Fruit fly (Drosophila melanogaster) whole organism, embryonic: Measurements from ENCODE around the gene CG14454.

Source experiments
- Ada2b ChIP-seq: fragments of 200-800 bp; sonication (Bioruptor generic); IDR thresholded peaks from 2 replicates; pipeline ENCODE4 v1.3.6; 2022; ENCODE audit warnings: missing biosample characterization, missing genetic modification characterization
- Atf3 ChIP-seq: fragments of 200-800 bp; sonication (Bioruptor generic); optimal IDR thresholded peaks from 3 replicates; lab custom pipeline; 2016; ENCODE audit warnings: missing biosample characterization, missing genetic modification characterization
- Bgb ChIP-seq: fragments of 200-800 bp; sonication (Bioruptor generic); IDR thresholded peaks from 2 replicates; pipeline ENCODE4 v1.3.6; 2022; ENCODE audit warnings: missing biosample characterization, missing genetic modification characterization; ENCODE audit not compliant: partially characterized antibody
- CG1024 ChIP-seq: fragments of 200-800 bp; sonication (Bioruptor generic); IDR thresholded peaks from 2 replicates; pipeline ENCODE4 v1.3.6; 2022; ENCODE audit warnings: missing biosample characterization, missing genetic modification characterization
- CG11085 ChIP-seq: fragments of 200-800 bp; sonication (Bioruptor generic); IDR thresholded peaks from 2 replicates; pipeline ENCODE4 v1.3.6; 2022; ENCODE audit warnings: missing biosample characterization, missing genetic modification characterization
- CG12071 ChIP-seq: fragments of 200-800 bp; sonication (Bioruptor generic); optimal IDR thresholded peaks from 3 replicates; lab custom pipeline; 2018; ENCODE audit warnings: missing biosample characterization, mild to moderate bottlenecking, missing genetic modification characterization
- CG12744 ChIP-seq: fragments of 200-800 bp; sonication (Bioruptor generic); optimal IDR thresholded peaks from 2 replicates; lab custom pipeline; 2016; ENCODE audit warnings: missing biosample characterization, missing genetic modification characterization
- CG14014 ChIP-seq: fragments of 200-800 bp; sonication (Bioruptor generic); IDR thresholded peaks from 2 replicates; pipeline ENCODE4 v1.3.6; 2022; ENCODE audit warnings: missing biosample characterization, missing genetic modification characterization
- CG15073 ChIP-seq: fragments of 200-800 bp; sonication (Bioruptor generic); optimal IDR thresholded peaks from 2 replicates; lab custom pipeline; 2016; ENCODE audit warnings: missing biosample characterization, missing genetic modification characterization
- CG15696 ChIP-seq: fragments of 200-800 bp; sonication (Bioruptor generic); optimal IDR thresholded peaks from 2 replicates; lab custom pipeline; 2019; ENCODE audit warnings: missing biosample characterization, mild to moderate bottlenecking, missing genetic modification characterization, moderate library complexity
- CG1602 ChIP-seq: fragments of 200-800 bp; sonication (Bioruptor generic); optimal IDR thresholded peaks from 3 replicates; lab custom pipeline; 2016; ENCODE audit warnings: missing biosample characterization, missing genetic modification characterization
- CG16863 ChIP-seq: fragments of 200-800 bp; sonication (Bioruptor generic); optimal IDR thresholded peaks from 3 replicates; lab custom pipeline; 2016; ENCODE audit warnings: missing biosample characterization, missing genetic modification characterization
- CG17359 ChIP-seq: fragments of 200-800 bp; sonication (Bioruptor generic); optimal IDR thresholded peaks from 3 replicates; lab custom pipeline; 2018; ENCODE audit warnings: missing biosample characterization, mild to moderate bottlenecking, missing genetic modification characterization, moderate library complexity
- CG18619 ChIP-seq: fragments of 200-800 bp; sonication (Bioruptor generic); optimal IDR thresholded peaks from 3 replicates; lab custom pipeline; 2017; ENCODE audit warnings: missing biosample characterization, mild to moderate bottlenecking, missing genetic modification characterization
- CG2199 ChIP-seq: fragments of 200-800 bp; sonication (Bioruptor generic); IDR thresholded peaks from 3 replicates; pipeline ENCODE4 v1.3.6; 2022; ENCODE audit warnings: missing biosample characterization, missing genetic modification characterization
- CG30020 ChIP-seq: fragments of 200-800 bp; optimal IDR thresholded peaks from 2 replicates; lab custom pipeline; 2019; ENCODE audit warnings: missing biosample characterization, mild to moderate bottlenecking, missing genetic modification characterization, moderate library complexity
- CG33213 ChIP-seq: fragments of 200-800 bp; sonication (Bioruptor generic); optimal IDR thresholded peaks from 3 replicates; lab custom pipeline; 2016; ENCODE audit warnings: missing biosample characterization, missing genetic modification characterization
- CG34422 ChIP-seq: fragments of 200-800 bp; sonication (Bioruptor generic); IDR thresholded peaks from 3 replicates; pipeline ENCODE4 v1.3.6; 2022; ENCODE audit warnings: missing biosample characterization, missing genetic modification characterization
- CG42726 ChIP-seq: fragments of 200-800 bp; sonication (Bioruptor generic); IDR thresholded peaks from 2 replicates; pipeline ENCODE4 v1.3.6; 2022; ENCODE audit warnings: missing biosample characterization, missing genetic modification characterization; ENCODE audit not compliant: partially characterized antibody
- CG4404 ChIP-seq: fragments of 200-800 bp; sonication (Bioruptor generic); IDR thresholded peaks from 2 replicates; pipeline ENCODE4 v1.3.6; 2022; ENCODE audit warnings: missing biosample characterization, missing genetic modification characterization
- CG7271 ChIP-seq: fragments of 200-800 bp; sonication (Bioruptor generic); optimal IDR thresholded peaks from 2 replicates; lab custom pipeline; 2018; ENCODE audit warnings: missing biosample characterization, mild to moderate bottlenecking, missing genetic modification characterization, moderate library complexity
- CG7556 ChIP-seq: fragments of 200-800 bp; sonication (Bioruptor generic); optimal IDR thresholded peaks from 2 replicates; lab custom pipeline; 2017; ENCODE audit warnings: missing biosample characterization, mild to moderate bottlenecking, missing genetic modification characterization
- CG9817 ChIP-seq: fragments of 200-800 bp; sonication (Bioruptor generic); optimal IDR thresholded peaks from 2 replicates; lab custom pipeline; 2018; ENCODE audit warnings: missing biosample characterization, mild to moderate bottlenecking, missing genetic modification characterization, moderate library complexity
- CHES-1-like ChIP-seq: fragments of 200-800 bp; sonication (Bioruptor generic); optimal IDR thresholded peaks from 2 replicates; lab custom pipeline; 2016; ENCODE audit warnings: missing biosample characterization, missing genetic modification characterization
- Deaf1 ChIP-seq: fragments of 200-800 bp; optimal IDR thresholded peaks from 3 replicates; lab custom pipeline; 2019; ENCODE audit warnings: missing biosample characterization, mild to moderate bottlenecking, missing genetic modification characterization, moderate library complexity
- Dip2 ChIP-seq: fragments of 200-800 bp; sonication (Bioruptor generic); IDR thresholded peaks from 2 replicates; pipeline ENCODE4 v1.3.6; 2022; ENCODE audit warnings: missing biosample characterization, missing genetic modification characterization
- Dll ChIP-seq: fragments of 200-800 bp; sonication (Bioruptor generic); IDR thresholded peaks from 4 replicates; pipeline ENCODE4 v1.3.6; 2022; ENCODE audit warnings: missing biosample characterization, missing genetic modification characterization; ENCODE audit not compliant: partially characterized antibody
- Drgx ChIP-seq: fragments of 200-800 bp; sonication (Bioruptor generic); IDR thresholded peaks from 2 replicates; pipeline ENCODE4 v1.3.6; 2022; ENCODE audit warnings: missing biosample characterization, missing genetic modification characterization
- E2f2 ChIP-seq: fragments of 200-800 bp; sonication (Bioruptor generic); IDR thresholded peaks from 2 replicates; pipeline ENCODE4 v1.3.6; 2022; ENCODE audit warnings: missing biosample characterization, missing genetic modification characterization
- Gsc ChIP-seq: fragments of 200-800 bp; sonication (Bioruptor generic); IDR thresholded peaks from 2 replicates; pipeline ENCODE4 v1.3.6; 2022; ENCODE audit warnings: missing biosample characterization, missing genetic modification characterization
- HLHmδ ChIP-seq: fragments of 200-800 bp; sonication (Bioruptor generic); optimal IDR thresholded peaks from 2 replicates; lab custom pipeline; 2018; ENCODE audit warnings: missing biosample characterization, mild to moderate bottlenecking, missing genetic modification characterization, moderate library complexity
- HmgZ ChIP-seq: fragments of 200-800 bp; sonication (Bioruptor generic); optimal IDR thresholded peaks from 2 replicates; lab custom pipeline; 2018; ENCODE audit warnings: missing biosample characterization, mild to moderate bottlenecking, missing genetic modification characterization
- Lhr ChIP-seq: fragments of 200-800 bp; sonication (Bioruptor generic); optimal IDR thresholded peaks from 3 replicates; lab custom pipeline; 2017; ENCODE audit warnings: mild to moderate bottlenecking, missing biosample characterization, missing genetic modification reagents, missing genetic modification characterization
- Sox100B ChIP-seq: fragments of 200-800 bp; sonication (Bioruptor generic); optimal IDR thresholded peaks from 3 replicates; lab custom pipeline; 2018; ENCODE audit warnings: missing biosample characterization, mild to moderate bottlenecking, missing genetic modification characterization
- chinmo ChIP-seq: fragments of 200-800 bp; sonication (Bioruptor generic); IDR thresholded peaks from 4 replicates; pipeline ENCODE4 v1.3.6; 2022; ENCODE audit warnings: missing biosample characterization, missing genetic modification characterization; ENCODE audit not compliant: partially characterized antibody
- en ChIP-seq: fragments of 200-800 bp; sonication (Bioruptor generic); optimal IDR thresholded peaks from 2 replicates; lab custom pipeline; 2016; ENCODE audit warnings: missing biosample characterization, missing genetic modification characterization
- ewg ChIP-seq: fragments of 200-800 bp; sonication (Bioruptor generic); optimal IDR thresholded peaks from 3 replicates; lab custom pipeline; 2017; ENCODE audit warnings: mild to moderate bottlenecking, missing biosample characterization, missing genetic modification reagents, missing genetic modification characterization
- ftz-f1 ChIP-seq: fragments of 200-800 bp; sonication (Bioruptor generic); optimal IDR thresholded peaks from 2 replicates; lab custom pipeline; 2016; ENCODE audit warnings: missing biosample characterization, missing genetic modification characterization
- gem ChIP-seq: fragments of 200-800 bp; sonication (Bioruptor generic); optimal IDR thresholded peaks from 2 replicates; lab custom pipeline; 2019; ENCODE audit warnings: missing biosample characterization, mild to moderate bottlenecking, missing genetic modification characterization, moderate library complexity
- gro ChIP-seq: fragments of 200-800 bp; sonication (Bioruptor generic); optimal IDR thresholded peaks from 2 replicates; lab custom pipeline; 2016; ENCODE audit warnings: missing biosample characterization, missing genetic modification characterization
- gt ChIP-seq: fragments of 200-800 bp; sonication (Bioruptor generic); IDR thresholded peaks from 2 replicates; pipeline ENCODE4 v1.3.6; 2022; ENCODE audit warnings: missing biosample characterization, missing genetic modification characterization
- hb ChIP-seq: fragments of 200-800 bp; sonication (Bioruptor generic); IDR thresholded peaks from 3 replicates; pipeline ENCODE4 v1.3.6; 2022; ENCODE audit warnings: missing biosample characterization, missing genetic modification characterization; ENCODE audit not compliant: partially characterized antibody
- mld ChIP-seq: fragments of 200-800 bp; sonication (Bioruptor generic); IDR thresholded peaks from 3 replicates; pipeline ENCODE4 v1.3.6; 2022; ENCODE audit warnings: missing biosample characterization, missing genetic modification characterization; ENCODE audit not compliant: partially characterized antibody
- pum ChIP-seq: fragments of 200-800 bp; sonication (Bioruptor generic); optimal IDR thresholded peaks from 2 replicates; lab custom pipeline; 2016; ENCODE audit warnings: missing biosample characterization, missing genetic modification characterization
- schlank ChIP-seq: fragments of 200-800 bp; sonication (Bioruptor generic); optimal IDR thresholded peaks from 2 replicates; lab custom pipeline; 2018; ENCODE audit warnings: missing biosample characterization, mild to moderate bottlenecking, missing genetic modification characterization
- seq ChIP-seq: fragments of 200-800 bp; sonication (Bioruptor generic); IDR thresholded peaks from 2 replicates; pipeline ENCODE4 v1.3.6; 2022; ENCODE audit warnings: missing biosample characterization, missing genetic modification characterization
- usp ChIP-seq: fragments of >200 bp; optimal IDR thresholded peaks from 2 replicates; lab custom pipeline; 2017; ENCODE audit warnings: missing biosample characterization, missing genetic modification characterization
- wek ChIP-seq: fragments of 200-800 bp; sonication (Bioruptor generic); optimal IDR thresholded peaks from 3 replicates; lab custom pipeline; 2018; ENCODE audit warnings: missing biosample characterization, mild to moderate bottlenecking, missing genetic modification characterization, moderate library complexity

The CG14454 gene

dm6 chr3L:22741389-22742120 is 49.2 kb upstream of the CG14454 start, which contains the start of gene CG7369 (continued):
- TF ChIP-seq chinmo (GFP tag; lab: Robert Waterston, UW) (peak; percentile 53; the same call in 1 of the 4 replicates), Gsc (GFP tag; lab: Robert Waterston, UW) (0 out of 2 replicates have a peak, but pooled peaks have one; percentile 32), CG1602 (GFP tag; lab: Kevin White, UChicago) (peak; percentile 87), CG15073 (no peak), ewg (peak; percentile 69), CG12744 (GFP tag; lab: Kevin White, UChicago) (peak; percentile 26), CG16863 (peak; percentile 63), gt (peak; percentile 51; the same call in 1 of the 2 replicates), CG33213 (GFP tag; lab: Kevin White, UChicago) (peak; percentile 75), HmgZ (tag; lab: Kevin White, UChicago) (peak; percentile 88), CG7556 (GFP tag; lab: Kevin White, UChicago) (peak; percentile 87), mld (GFP tag; lab: Robert Waterston, UW) (peak; percentile 51; the same call in 1 of the 3 replicates), Dll (peak; percentile 91), seq (peak; percentile 62), CG17359 (tag; lab: Kevin White, UChicago) (peak; percentile 65), hb (GFP tag; lab: Robert Waterston, UW) (peak; percentile 44; the same call in 2 of the 3 replicates), Lhr (GFP tag; lab: Kevin White, UChicago) (peak; percentile 80), Ada2b (peak; percentile 74), en (no peak), gro (GFP tag; lab: Kevin White, UChicago) (peak; percentile 58), Bgb (peak; percentile 50; the same call in 1 of the 2 replicates), CG42726 (GFP tag; lab: Robert Waterston, UW) (no peak), gem (tag; lab: Kevin White, UChicago) (peak; percentile 85), CG1024 (no peak; the same call in 1 of the 2 replicates), Deaf1 (tag; lab: Kevin White, UChicago) (peak; percentile 56), Atf3 (GFP tag; lab: Kevin White, UChicago) (peak; percentile 72), CG7271 (peak; percentile 42), CG2199 (GFP tag; lab: Robert Waterston, UW) (0 out of 3 replicates have a peak, but pooled peaks have one; percentile 8), CG34422 (GFP tag; lab: Robert Waterston, UW) (peak; percentile 72), CG18619 (GFP tag; lab: Kevin White, UChicago) (peak; percentile 89), CG30020 (tag; lab: Kevin White, UChicago) (peak; percentile 86), CG15696 (tag; lab: Kevin White, UChicago) (peak; percentile 63), wek (GFP tag; lab: Kevin White, UChicago) (peak; percentile 96), HLHmδ (peak; percentile 41), CG14014 (GFP tag; lab: Robert Waterston, UW) (peak; percentile 74), ftz-f1 (GFP tag; lab: Kevin White, UChicago) (peak; percentile 34), CG9817 (tag; lab: Kevin White, UChicago) (peak; percentile 86), CG11085 (GFP tag; lab: Robert Waterston, UW) (no peak; the same call in none of the 2 replicates), Dip2 (GFP tag; lab: Robert Waterston, UW) (no peak), pum (GFP tag; lab: Kevin White, UChicago) (peak; percentile 67), Sox100B (GFP tag; lab: Kevin White, UChicago) (peak; percentile 81), E2f2 (GFP tag; lab: Robert Waterston, UW) (peak; percentile 68), Drgx (GFP tag; lab: Robert Waterston, UW) (peak; percentile 69), CHES-1-like (GFP tag; lab: Kevin White, UChicago) (peak; percentile 79), schlank (tag; lab: Kevin White, UChicago) (peak; percentile 61), CG12071 (peak; percentile 64), usp (no peak), CG4404 (GFP tag; lab: Robert Waterston, UW) (peak; percentile 86)
